Worm (Caenorhabditis elegans) whole organism, L3 larva: ENCODE data around the gene ZK1307.4.

Experiments used
- ZK546.5 ChIP-seq: sonication (generic microtip); optimal IDR thresholded peaks from 2 replicates; lab custom pipeline; 2017; ENCODE audit warnings: missing biosample characterization, missing genetic modification characterization
- aly-2 ChIP-seq: fragments of 150-350 bp; optimal IDR thresholded peaks from 2 replicates; lab custom pipeline; 2014; ENCODE audit warnings: missing biosample characterization, missing genetic modification characterization
- ceh-82 ChIP-seq: fragments of 150-350 bp; optimal IDR thresholded peaks from 2 replicates; lab custom pipeline; 2014; ENCODE audit warnings: missing biosample characterization, missing genetic modification characterization
- lsy-12 ChIP-seq: sonication (generic microtip); optimal IDR thresholded peaks from 2 replicates; lab custom pipeline; 2016; ENCODE audit warnings: mild to moderate bottlenecking, missing genetic modification characterization, missing compliant biosample characterization
- sea-2 ChIP-seq: fragments of 150-350 bp; sonication (generic microtip); optimal IDR thresholded peaks from 4 replicates; lab custom pipeline; 2014; ENCODE audit warnings: missing biosample characterization, missing genetic modification reagents, missing genetic modification characterization
- snpc-4 ChIP-seq: fragments of 150-350 bp; optimal IDR thresholded peaks from 2 replicates; lab custom pipeline; 2014; ENCODE audit warnings: missing biosample characterization, missing genetic modification characterization

DNA sequence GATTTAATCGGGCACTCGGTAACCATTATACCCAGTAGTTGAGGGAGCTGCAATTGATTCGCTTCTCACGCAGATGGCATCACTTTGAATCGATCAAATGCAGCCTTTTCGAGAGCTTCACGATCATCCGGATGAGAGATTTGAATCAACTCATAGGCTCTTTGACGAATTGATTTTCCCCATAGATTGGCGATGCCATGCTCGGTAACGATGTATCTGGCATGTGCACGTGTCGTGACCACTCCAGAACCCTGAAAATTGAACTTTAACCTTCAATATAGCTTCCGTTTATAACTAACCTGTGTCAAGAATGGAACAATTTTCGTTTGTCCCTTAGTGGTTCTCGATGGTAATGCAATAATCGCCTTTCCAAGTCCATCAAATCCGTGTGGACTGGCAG, 32.6 kb upstream of the ZK1307.4 start:
- TF ChIP-seq lsy-12 (tag; lab: Kevin White, UChicago) (no peak), aly-2 (no peak), snpc-4 (tag; lab: Kevin White, UChicago) (no peak), ZK546.5 (tag; lab: Kevin White, UChicago) (no peak), ceh-82 (tag; lab: Kevin White, UChicago) (no peak), sea-2 (no peak)
